Fruit fly (Drosophila melanogaster) S2 (cell line): Measurements from ENCODE around the gene Ctr1A.

Experiments
- CG8478 ChIP-seq: fragments of >200 bp; optimal IDR thresholded peaks from 2 replicates; lab custom pipeline; 2018
- CTCF ChIP-seq, 2 experiments: fragments of >200 bp; optimal IDR thresholded peaks; 2 replicates each; lab custom pipeline; 2018

Gene Ctr1A

DNA sequence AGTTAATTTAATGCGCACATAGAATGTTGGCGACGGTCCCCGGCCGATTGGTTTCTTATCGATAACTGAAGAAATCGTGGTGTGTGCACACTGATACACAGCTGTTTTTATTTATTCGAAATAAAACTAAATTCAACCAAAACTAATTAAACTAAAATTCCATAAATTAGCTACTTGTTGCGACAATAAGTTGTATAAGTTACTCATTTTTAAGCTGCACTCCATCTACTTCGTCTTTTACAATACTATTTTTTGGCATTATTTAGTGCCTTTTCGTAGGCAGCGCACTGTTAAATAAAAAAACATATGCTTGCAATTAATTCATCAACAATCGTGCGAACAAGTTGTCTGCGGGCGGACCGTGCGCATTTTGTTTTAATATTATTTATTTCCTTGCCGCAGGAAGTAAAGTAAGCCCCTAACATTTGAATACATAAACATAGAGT is at the start of gene Ctr1A, which contains the start of gene CG3224:
Gene Ctr1A, plus strand, starts transcription at position 256 of the 446 bp plus-strand sequence.
Gene CG3224, minus strand, starts transcription at position 71 of the 446 bp plus-strand sequence.
- TF ChIP-seq CG8478 (lab: Kevin White, UChicago) (no peak), CTCF (optimal IDR thresholded peaks at IDR 0.05; lab: Kevin White, UChicago) (no peak)

DNA sequence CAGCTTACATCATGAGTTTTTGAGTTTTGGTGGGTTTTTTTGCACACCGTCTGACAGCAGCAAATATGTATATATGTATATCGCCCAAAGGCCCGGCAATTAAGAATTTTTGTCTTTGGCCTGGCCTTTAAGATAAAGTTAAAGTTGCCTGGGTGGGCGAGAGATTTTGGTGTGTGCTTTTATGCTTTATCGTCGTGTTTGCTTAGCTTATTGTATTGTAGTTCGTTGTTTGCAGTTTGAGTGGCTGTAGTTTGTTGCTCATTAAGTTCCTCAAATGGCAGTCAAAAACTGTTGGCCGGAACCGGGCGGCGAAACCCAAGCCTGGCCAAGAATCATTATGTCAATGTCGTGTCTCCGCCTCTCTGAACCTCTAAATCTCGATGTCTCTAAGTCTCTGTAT is 49.6 kb upstream of the Ctr1A start:
- TF ChIP-seq CG8478 (lab: Kevin White, UChicago) (no peak), CTCF (optimal IDR thresholded peaks at IDR 0.05; lab: Kevin White, UChicago) (no peak)

DNA sequence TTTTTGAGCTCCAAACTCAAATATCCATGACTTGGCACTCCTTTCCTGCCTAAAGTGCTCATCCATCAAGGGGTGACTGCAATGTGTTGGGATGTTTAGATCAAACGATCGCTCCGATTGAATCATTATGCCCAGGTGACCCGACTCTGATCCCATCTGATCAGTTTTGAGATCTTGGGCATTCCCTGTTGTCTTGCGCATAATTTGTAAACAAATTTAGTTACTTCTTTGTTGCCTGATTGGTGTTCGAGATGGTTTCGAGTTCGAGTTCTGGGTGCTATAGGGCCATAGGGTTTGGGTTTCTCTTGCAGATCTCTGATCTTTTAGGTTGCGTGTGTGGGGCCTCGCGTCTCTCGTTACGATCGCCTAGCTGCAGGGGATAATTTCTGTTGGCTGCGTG is 48.9 kb upstream of the Ctr1A start:
- TF ChIP-seq CG8478 (lab: Kevin White, UChicago) (no peak), CTCF (optimal IDR thresholded peaks at IDR 0.05; lab: Kevin White, UChicago) (no peak)

DNA sequence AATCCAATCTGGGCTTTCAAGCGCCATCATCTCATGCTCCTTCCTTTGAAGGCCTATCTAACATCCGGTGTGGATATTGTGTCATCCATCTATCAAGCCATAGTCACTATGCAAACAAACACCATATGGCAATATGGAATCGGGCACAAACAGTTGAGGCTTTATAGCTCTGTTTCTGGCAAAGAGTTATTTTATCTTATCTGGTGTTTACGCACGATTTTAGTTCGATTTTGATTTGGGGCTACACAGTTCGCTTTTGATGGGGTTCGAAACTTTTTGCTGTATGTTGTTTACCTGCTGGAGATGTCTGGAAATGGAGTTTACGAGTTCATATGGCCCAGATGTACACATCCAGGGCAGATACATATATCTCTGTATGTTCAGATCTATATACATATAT is 47.9 kb upstream of the Ctr1A start:
- TF ChIP-seq CG8478 (lab: Kevin White, UChicago) = no peak
- TF ChIP-seq CTCF (optimal IDR thresholded peaks at IDR 0.05; lab: Kevin White, UChicago) = no peak

DNA sequence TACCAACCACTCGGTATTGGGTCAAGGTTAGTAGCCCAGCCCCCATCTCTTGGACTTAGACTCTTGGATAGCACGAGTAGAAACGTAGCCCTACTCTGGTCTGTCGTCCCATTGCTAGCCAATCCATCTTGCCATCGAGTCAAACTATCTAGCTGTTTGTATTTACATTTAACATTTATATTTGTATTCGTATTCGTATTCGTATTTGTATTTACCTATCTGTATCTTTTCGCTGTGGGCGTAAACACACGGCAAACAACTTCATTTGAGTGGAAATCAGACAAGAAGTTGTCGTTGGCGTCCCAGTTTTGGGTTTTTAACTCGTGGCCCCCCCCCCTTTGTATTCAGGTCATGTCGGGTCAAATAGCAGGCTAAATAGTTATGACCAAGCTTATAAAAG is 47.2 kb upstream of the Ctr1A start:
- TF ChIP-seq CG8478 (lab: Kevin White, UChicago) (no peak), CTCF (optimal IDR thresholded peaks at IDR 0.05; lab: Kevin White, UChicago) (no peak)

DNA sequence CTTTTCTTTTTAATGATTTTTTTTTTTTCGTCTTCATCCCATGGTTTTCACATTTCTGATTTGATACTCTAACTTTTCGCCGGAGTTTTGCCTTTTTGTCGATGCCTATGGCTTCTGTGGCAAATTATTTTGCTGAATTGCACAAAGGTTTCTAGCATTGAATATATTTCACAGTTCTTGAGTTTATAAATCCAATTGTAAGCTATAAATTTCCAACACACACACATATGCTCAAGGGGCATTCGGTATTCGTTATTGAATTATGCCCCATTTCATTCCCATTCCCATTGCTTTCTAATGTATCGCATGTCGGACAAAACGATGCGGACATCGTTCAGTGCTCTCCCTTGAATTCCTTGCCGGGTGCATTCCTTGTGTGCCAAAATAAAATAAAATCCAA is 46.0 kb upstream of the Ctr1A start:
- TF ChIP-seq CG8478 (lab: Kevin White, UChicago) = no peak
- no peak for TF ChIP-seq CTCF (optimal IDR thresholded peaks at IDR 0.05; lab: Kevin White, UChicago)

DNA sequence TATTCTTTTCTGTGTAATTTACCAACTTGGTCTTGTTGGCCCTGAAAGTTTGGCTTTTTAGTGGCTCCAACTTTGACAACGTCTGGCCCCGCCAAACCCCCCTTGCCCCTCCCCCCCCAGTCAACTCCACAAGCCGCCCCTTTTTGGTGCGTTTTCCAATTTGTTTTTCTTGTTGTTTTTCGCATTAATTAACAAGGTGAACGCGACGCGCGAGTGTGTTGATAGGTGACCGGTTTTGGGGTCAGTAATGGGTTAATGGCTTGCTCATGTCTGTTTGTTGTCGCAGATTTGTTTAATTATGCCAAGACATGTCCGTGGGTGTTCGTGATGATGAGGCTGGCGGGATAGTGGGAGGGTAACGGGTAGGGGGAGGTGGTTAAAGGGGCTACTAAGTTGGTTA is 44.7 kb upstream of the Ctr1A start:
- TF ChIP-seq CTCF (optimal IDR thresholded peaks at IDR 0.05; lab: Kevin White, UChicago) (no peak), CG8478 (lab: Kevin White, UChicago) (no peak)

DNA sequence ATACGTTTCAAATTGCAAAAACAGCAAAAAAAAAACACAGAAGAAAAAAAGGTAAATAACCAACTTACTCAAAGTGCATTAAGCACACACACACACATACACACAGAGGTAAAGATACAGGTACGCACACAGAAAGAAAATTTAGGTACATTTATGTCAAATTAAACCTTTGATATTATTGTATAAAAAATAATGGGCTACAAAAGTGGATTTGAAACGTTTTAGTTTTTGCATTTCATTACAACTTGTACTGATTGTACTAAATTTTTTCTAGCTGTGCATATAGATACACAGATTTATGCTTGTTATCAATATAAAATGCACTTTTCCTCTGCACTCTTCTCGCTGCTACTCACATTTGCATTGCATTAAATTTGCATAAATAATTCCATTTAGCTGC is 44.1 kb upstream of the Ctr1A start:
- TF ChIP-seq CTCF (optimal IDR thresholded peaks at IDR 0.05; lab: Kevin White, UChicago) = no peak
- no peak for TF ChIP-seq CG8478 (lab: Kevin White, UChicago)

DNA sequence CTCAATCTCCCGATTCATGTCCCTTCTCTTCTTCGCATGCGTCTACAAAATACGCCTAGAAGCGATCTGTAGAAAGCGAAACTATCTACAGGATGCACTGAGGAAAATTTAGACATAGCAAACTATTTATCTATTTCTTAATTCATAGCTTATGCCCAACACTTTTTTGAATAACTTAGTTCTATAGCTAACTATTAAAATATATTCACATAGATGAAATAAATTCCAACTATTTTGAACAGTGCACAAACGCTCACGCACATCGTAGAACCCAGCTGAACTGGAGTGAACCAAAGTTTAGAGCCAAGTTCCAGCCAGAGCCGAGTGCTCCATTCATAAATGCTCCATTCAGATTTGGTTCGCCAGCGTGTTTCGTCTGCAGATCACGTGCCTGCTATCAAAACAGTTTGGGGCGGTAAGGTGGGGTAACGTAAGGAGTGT is 39.9 kb upstream of the Ctr1A start:
- TF ChIP-seq CTCF (optimal IDR thresholded peaks at IDR 0.05; lab: Kevin White, UChicago) = no peak
- TF ChIP-seq CG8478 (lab: Kevin White, UChicago) = no peak

DNA sequence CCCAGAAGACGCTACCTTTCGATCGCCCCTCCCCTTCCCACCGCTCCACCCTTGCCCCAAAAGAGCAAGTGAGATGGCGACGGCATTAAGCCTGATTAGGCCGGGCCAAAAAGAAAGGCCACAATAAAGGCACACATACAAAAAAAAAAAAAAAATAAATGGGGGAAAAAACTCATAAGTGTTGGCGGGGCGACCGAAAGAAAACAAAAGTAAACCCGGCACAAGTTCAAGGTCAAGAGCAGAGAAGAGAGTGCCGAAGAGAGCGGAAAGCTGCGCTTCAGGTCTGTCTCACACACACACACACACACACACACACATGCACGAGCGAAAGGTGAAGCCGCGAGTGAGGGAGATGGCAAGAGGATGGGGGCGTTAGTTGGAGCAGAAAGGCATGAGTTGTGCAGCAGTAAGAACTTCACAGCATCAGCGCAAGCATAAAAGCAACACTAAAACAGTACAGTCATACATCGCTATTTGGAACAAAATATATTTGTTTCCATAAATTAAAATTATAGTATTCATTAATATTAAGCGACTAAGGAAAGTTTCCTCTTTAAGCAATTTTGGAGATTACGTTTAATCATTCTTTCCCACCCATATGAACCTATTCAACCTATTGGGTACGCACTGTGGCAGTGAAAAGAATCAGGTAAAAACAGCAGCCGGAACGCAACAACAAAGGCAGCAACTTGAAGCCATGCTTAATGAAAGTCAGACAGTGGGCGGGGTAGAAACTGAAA is 37.3 kb upstream of the Ctr1A start:
- TF ChIP-seq CTCF (optimal IDR thresholded peaks at IDR 0.05; lab: Kevin White, UChicago) (no peak), CG8478 (lab: Kevin White, UChicago) (no peak)

DNA sequence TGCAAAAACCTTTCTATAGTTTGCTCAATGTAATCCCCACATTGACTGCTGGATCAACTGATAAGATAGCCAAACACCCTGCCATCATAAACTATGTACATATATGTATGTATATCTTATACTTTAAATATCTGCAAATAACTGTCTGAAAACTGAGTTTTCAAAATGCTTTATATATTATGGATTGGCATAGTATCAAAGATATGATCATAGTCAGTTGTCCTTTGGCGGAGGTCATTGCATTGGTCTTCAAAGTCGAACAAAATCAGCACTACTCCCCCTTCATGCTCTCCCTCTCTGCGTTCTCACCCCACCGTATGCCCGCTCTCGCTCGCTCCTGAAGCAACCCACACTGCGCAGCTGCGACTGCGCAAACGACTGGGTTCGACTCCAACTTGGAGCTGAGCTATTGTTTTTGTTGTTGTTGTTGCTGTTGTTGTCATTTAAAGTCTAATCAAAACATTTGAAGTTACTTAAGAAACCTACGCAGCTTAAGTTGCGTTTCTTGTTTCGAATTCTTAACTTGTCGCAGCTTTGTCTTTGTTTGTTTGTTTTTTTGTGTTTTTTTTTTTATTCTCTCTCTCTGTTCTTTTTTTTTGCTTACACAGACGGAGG is 36.4 kb upstream of the Ctr1A start:
- TF ChIP-seq CG8478 (lab: Kevin White, UChicago) (no peak), CTCF (optimal IDR thresholded peaks at IDR 0.05; lab: Kevin White, UChicago) (no peak)

DNA sequence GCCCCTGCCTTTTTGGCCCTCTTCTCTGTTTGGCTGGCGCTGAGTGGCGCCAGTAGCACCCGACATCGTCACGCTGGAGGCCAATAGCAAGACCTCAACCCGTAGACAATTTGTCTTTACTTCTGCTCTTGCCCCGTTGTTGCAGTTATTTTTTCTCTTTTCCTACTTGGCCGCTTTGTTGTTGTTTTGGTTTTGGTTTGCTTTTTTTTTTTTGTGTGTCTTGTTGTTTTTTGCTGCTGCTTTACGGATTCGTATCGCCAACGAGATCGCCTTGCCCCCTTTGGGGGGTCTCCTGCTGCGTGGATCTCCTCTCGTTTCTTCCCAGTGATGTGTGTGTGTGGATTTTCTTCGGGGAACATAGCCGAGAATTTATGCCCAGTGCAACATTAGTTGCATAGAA is 29.6 kb upstream of the Ctr1A start:
- no peak for TF ChIP-seq CTCF (optimal IDR thresholded peaks at IDR 0.05; lab: Kevin White, UChicago)
- TF ChIP-seq CG8478 (lab: Kevin White, UChicago) = no peak

DNA sequence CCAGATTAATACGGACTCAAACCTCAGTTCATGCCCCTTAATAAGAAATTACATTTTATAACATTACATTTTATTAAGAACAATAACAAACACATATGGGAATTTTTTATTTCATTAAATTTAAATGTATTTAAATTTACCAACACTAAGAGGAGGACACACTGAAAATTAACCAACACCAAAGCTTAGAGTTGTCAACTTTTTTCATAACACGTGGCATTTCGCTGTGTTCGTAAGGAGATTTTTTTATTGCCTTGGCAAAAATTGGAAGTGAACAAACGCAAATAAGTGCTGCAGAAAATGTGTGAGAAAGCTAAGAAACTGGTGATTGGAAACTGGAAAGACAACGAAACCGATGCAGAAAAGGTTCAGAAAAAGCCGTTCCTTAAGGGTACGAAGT is 27.8 kb upstream of the Ctr1A start, which contains the start of gene CG14443:
Gene CG14443, plus strand, starts transcription at position 301 of the 400 bp plus-strand sequence.
- TF ChIP-seq CTCF (optimal IDR thresholded peaks at IDR 0.05; lab: Kevin White, UChicago) = no peak
- TF ChIP-seq CG8478 (lab: Kevin White, UChicago) = no peak

DNA sequence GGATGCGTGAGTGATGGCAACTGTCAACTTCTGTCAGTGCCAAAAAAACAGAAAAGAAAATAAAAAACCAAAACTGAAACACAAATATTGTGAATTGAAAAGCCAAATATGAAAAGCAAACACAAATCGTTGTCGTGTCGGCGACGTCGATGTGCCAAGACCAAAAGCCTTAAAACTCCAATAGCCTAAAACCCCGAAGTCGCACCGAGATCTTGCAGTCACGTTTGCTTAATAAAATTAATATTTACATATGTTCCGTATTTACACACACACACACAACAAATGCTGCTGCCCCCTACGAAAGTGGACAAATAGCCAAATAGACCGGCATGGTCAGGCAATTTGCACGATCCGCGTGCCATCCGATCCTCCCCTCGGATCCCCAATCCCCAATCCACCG is 23.3 kb upstream of the Ctr1A start:
- TF ChIP-seq CTCF (optimal IDR thresholded peaks at IDR 0.05; lab: Kevin White, UChicago) (no peak), CG8478 (lab: Kevin White, UChicago) (no peak)

DNA sequence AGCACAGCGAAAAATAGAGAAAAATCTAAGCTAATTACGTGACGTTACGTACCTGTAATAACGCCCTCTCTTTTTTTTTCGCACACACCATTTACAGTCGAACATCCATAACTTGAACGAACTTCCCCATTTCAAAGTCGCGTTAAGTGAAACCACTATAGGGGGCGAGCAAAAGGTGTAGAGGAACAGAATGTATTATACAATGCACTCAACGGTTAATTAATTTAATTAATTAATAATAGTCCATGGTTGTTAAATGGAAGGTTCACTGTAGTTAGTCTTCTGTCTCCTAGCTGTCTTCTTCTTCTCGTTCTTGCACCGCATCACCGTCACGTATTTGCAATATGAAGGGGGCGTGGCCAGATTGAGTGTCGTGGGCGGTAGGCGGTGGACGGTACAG is 19.8 kb upstream of the Ctr1A start:
- TF ChIP-seq CG8478 (lab: Kevin White, UChicago) (no peak), CTCF (optimal IDR thresholded peaks at IDR 0.05; lab: Kevin White, UChicago) (no peak)
